Fruit fly (Drosophila melanogaster) whole organism, pupa: Measurements from ENCODE around the gene CG13065.

ENCODE experiments used
- CG10348 ChIP-seq: fragments of 200-800 bp; sonication (Bioruptor generic); IDR thresholded peaks from 2 replicates; pipeline ENCODE4 v1.3.6; 2022; ENCODE audit warnings: missing biosample characterization, missing genetic modification characterization
- CG12605 ChIP-seq: fragments of 200-800 bp; sonication (Bioruptor generic); IDR thresholded peaks from 2 replicates; pipeline ENCODE4 v1.3.6; 2022; ENCODE audit warnings: missing biosample characterization, missing genetic modification characterization
- Ets98B ChIP-seq: fragments of 200-800 bp; sonication (Bioruptor generic); IDR thresholded peaks from 2 replicates; pipeline ENCODE4 v1.3.6; 2022; ENCODE audit warnings: missing biosample characterization, missing genetic modification characterization
- fd96Ca ChIP-seq: fragments of 200-800 bp; sonication (Bioruptor generic); IDR thresholded peaks from 3 replicates; pipeline ENCODE4 v1.3.6; 2022; ENCODE audit warnings: missing biosample characterization, missing genetic modification characterization

dm6 chr3L:16286258-16286657 lies 9.0 kb downstream of the CG13065 start:
- no peak for TF ChIP-seq fd96Ca (GFP tag; lab: Robert Waterston, UW)
- no peak for TF ChIP-seq CG12605
- TF ChIP-seq CG10348 (GFP tag; lab: Robert Waterston, UW) = no peak
- no peak for TF ChIP-seq Ets98B (GFP tag; lab: Robert Waterston, UW)
